Fruit fly (Drosophila melanogaster) whole organism, embryonic: ENCODE results near the gene Scox.

Experiments
- Abd-B ChIP-seq: fragments of 200-800 bp; sonication (Bioruptor generic); optimal IDR thresholded peaks from 2 replicates; lab custom pipeline; 2018; ENCODE audit warnings: missing biosample characterization, mild to moderate bottlenecking, missing genetic modification characterization, moderate library complexity
- Adf1 ChIP-seq: fragments of 200-800 bp; sonication (Bioruptor generic); IDR thresholded peaks from 2 replicates; pipeline ENCODE4 v1.3.6; 2022; ENCODE audit warnings: missing biosample characterization, missing genetic modification characterization
- Atf3 ChIP-seq: fragments of 200-800 bp; sonication (Bioruptor generic); optimal IDR thresholded peaks from 3 replicates; lab custom pipeline; 2016; ENCODE audit warnings: missing biosample characterization, missing genetic modification characterization
- Atf6 ChIP-seq: fragments of 200-800 bp; sonication (Bioruptor generic); IDR thresholded peaks from 2 replicates; pipeline ENCODE4 v1.3.6; 2022; ENCODE audit warnings: missing biosample characterization, missing genetic modification characterization
- CG10209 ChIP-seq: fragments of 200-800 bp; sonication (Bioruptor generic); optimal IDR thresholded peaks from 3 replicates; lab custom pipeline; 2017; ENCODE audit warnings: missing biosample characterization, mild to moderate bottlenecking, missing genetic modification characterization, missing genetic modification reagents
- CG1024 ChIP-seq: fragments of 200-800 bp; sonication (Bioruptor generic); IDR thresholded peaks from 2 replicates; pipeline ENCODE4 v1.3.6; 2022; ENCODE audit warnings: missing biosample characterization, missing genetic modification characterization
- CG10267 ChIP-seq: fragments of 200-800 bp; sonication (Bioruptor generic); optimal IDR thresholded peaks from 2 replicates; lab custom pipeline; 2018; ENCODE audit warnings: missing biosample characterization, mild to moderate bottlenecking, missing genetic modification characterization, moderate library complexity
- CG11456 ChIP-seq: fragments of 200-800 bp; sonication (Bioruptor generic); IDR thresholded peaks from 3 replicates; pipeline ENCODE4 v1.3.6; 2022; ENCODE audit warnings: missing biosample characterization, missing genetic modification characterization
- CG11504 ChIP-seq: fragments of 200-800 bp; sonication (Bioruptor generic); optimal IDR thresholded peaks from 3 replicates; lab custom pipeline; 2019; ENCODE audit warnings: missing biosample characterization, mild to moderate bottlenecking, missing genetic modification characterization, moderate library complexity
- CG11696 ChIP-seq: fragments of 200-800 bp; sonication (Bioruptor generic); IDR thresholded peaks from 2 replicates; pipeline ENCODE4 v1.3.6; 2022; ENCODE audit warnings: missing biosample characterization, missing genetic modification characterization
- CG14667 ChIP-seq: fragments of 200-800 bp; sonication (Bioruptor generic); IDR thresholded peaks from 2 replicates; pipeline ENCODE4 v1.3.6; 2022; ENCODE audit warnings: missing biosample characterization, missing genetic modification characterization
- CG17186 ChIP-seq: fragments of 200-800 bp; sonication (Bioruptor generic); optimal IDR thresholded peaks from 3 replicates; lab custom pipeline; 2017; ENCODE audit warnings: missing biosample characterization, missing genetic modification reagents, missing genetic modification characterization
- CG17361 ChIP-seq: fragments of 200-800 bp; sonication (Bioruptor generic); IDR thresholded peaks from 3 replicates; pipeline ENCODE4 v1.3.6; 2022; ENCODE audit warnings: missing biosample characterization, missing genetic modification characterization
- CG17612 ChIP-seq: fragments of 200-800 bp; sonication (Bioruptor generic); IDR thresholded peaks from 2 replicates; pipeline ENCODE4 v1.3.6; 2022; ENCODE audit warnings: missing biosample characterization, missing genetic modification characterization
- CG2120 ChIP-seq: fragments of 200-800 bp; sonication (Bioruptor generic); optimal IDR thresholded peaks from 3 replicates; lab custom pipeline; 2016; ENCODE audit warnings: missing biosample characterization, missing genetic modification characterization
- CG3281 ChIP-seq: fragments of 200-800 bp; sonication (Bioruptor generic); optimal IDR thresholded peaks from 3 replicates; lab custom pipeline; 2017; ENCODE audit warnings: missing biosample characterization, mild to moderate bottlenecking, missing genetic modification characterization
- CG3407 ChIP-seq: fragments of 200-800 bp; sonication (Bioruptor generic); optimal IDR thresholded peaks from 2 replicates; lab custom pipeline; 2018; ENCODE audit warnings: missing biosample characterization, mild to moderate bottlenecking, missing genetic modification characterization
- CG34376 ChIP-seq: fragments of 200-800 bp; sonication (Bioruptor generic); optimal IDR thresholded peaks from 2 replicates; lab custom pipeline; 2018; ENCODE audit warnings: missing biosample characterization, mild to moderate bottlenecking, missing genetic modification characterization
- CG4707 ChIP-seq: fragments of 200-800 bp; sonication (Bioruptor generic); optimal IDR thresholded peaks from 2 replicates; lab custom pipeline; 2018; ENCODE audit warnings: missing biosample characterization, mild to moderate bottlenecking, missing genetic modification characterization, moderate library complexity
- CG4730 ChIP-seq: fragments of 200-800 bp; sonication (Bioruptor generic); IDR thresholded peaks from 2 replicates; pipeline ENCODE4 v1.3.6; 2022; ENCODE audit warnings: missing biosample characterization, missing genetic modification characterization
- CG4854 ChIP-seq: fragments of 200-800 bp; sonication (Bioruptor generic); optimal IDR thresholded peaks from 2 replicates; lab custom pipeline; 2016; ENCODE audit warnings: missing biosample characterization, missing genetic modification characterization, inconsistent platforms
- CG9876 ChIP-seq: fragments of 200-800 bp; sonication (Bioruptor generic); optimal IDR thresholded peaks from 2 replicates; lab custom pipeline; 2016; ENCODE audit warnings: missing biosample characterization, missing genetic modification characterization
- CTCF ChIP-seq: fragments of 200-800 bp; sonication (Bioruptor generic); optimal IDR thresholded peaks from 2 replicates; lab custom pipeline; 2017; ENCODE audit warnings: missing biosample characterization, mild to moderate bottlenecking, missing genetic modification characterization, moderate library complexity
- Camta ChIP-seq: fragments of 200-800 bp; sonication (Bioruptor generic); optimal IDR thresholded peaks from 2 replicates; lab custom pipeline; 2016; ENCODE audit warnings: missing biosample characterization, missing genetic modification characterization
- Dfd ChIP-seq, 2 experiments: fragments of >200 bp; optimal IDR thresholded peaks; 2 replicates each; lab custom pipeline; 2017; ENCODE audit warnings: missing biosample characterization in 2 of 2, missing genetic modification characterization in 2 of 2
- Doc2 ChIP-seq: fragments of 200-800 bp; sonication (Bioruptor generic); IDR thresholded peaks from 2 replicates; pipeline ENCODE4 v1.3.6; 2022; ENCODE audit warnings: missing biosample characterization, missing genetic modification characterization
- Doc3 ChIP-seq: fragments of 200-800 bp; sonication (Bioruptor generic); IDR thresholded peaks from 3 replicates; pipeline ENCODE4 v1.3.6; 2022; ENCODE audit warnings: missing biosample characterization, missing genetic modification characterization; ENCODE audit not compliant: partially characterized antibody
- Drgx ChIP-seq: fragments of 200-800 bp; sonication (Bioruptor generic); IDR thresholded peaks from 2 replicates; pipeline ENCODE4 v1.3.6; 2022; ENCODE audit warnings: missing biosample characterization, missing genetic modification characterization
- E2f1 ChIP-seq: fragments of 200-800 bp; sonication (Bioruptor generic); IDR thresholded peaks from 2 replicates; pipeline ENCODE4 v1.3.6; 2022; ENCODE audit warnings: missing biosample characterization, missing genetic modification characterization
- Hr3 ChIP-seq: fragments of 200-800 bp; sonication (Bioruptor generic); optimal IDR thresholded peaks from 3 replicates; lab custom pipeline; 2016; ENCODE audit warnings: missing biosample characterization, missing genetic modification characterization
- Kr ChIP-seq: fragments of 200-800 bp; sonication (Bioruptor generic); optimal IDR thresholded peaks from 2 replicates; lab custom pipeline; 2017; ENCODE audit warnings: missing biosample characterization, mild to moderate bottlenecking, missing genetic modification characterization
- Mes4 ChIP-seq: fragments of 200-800 bp; sonication (Bioruptor generic); optimal IDR thresholded peaks from 2 replicates; lab custom pipeline; 2016; ENCODE audit warnings: missing biosample characterization, missing genetic modification characterization
- NfI ChIP-seq: fragments of 200-800 bp; sonication (Bioruptor generic); optimal IDR thresholded peaks from 3 replicates; lab custom pipeline; 2018; ENCODE audit warnings: missing biosample characterization, mild to moderate bottlenecking, missing genetic modification characterization, moderate library complexity
- Oaz ChIP-seq: fragments of 200-800 bp; sonication (Bioruptor generic); IDR thresholded peaks from 2 replicates; pipeline ENCODE4 v1.3.6; 2022; ENCODE audit warnings: missing biosample characterization, missing genetic modification characterization
- Oli ChIP-seq: fragments of 200-800 bp; sonication (Bioruptor generic); optimal IDR thresholded peaks from 2 replicates; lab custom pipeline; 2018; ENCODE audit warnings: missing biosample characterization, mild to moderate bottlenecking, missing genetic modification characterization, moderate library complexity
- Side ChIP-seq: fragments of 200-800 bp; sonication (Bioruptor generic); optimal IDR thresholded peaks from 2 replicates; lab custom pipeline; 2016; ENCODE audit warnings: missing biosample characterization, missing genetic modification characterization
- Sin3A ChIP-seq: fragments of >200 bp; optimal IDR thresholded peaks from 2 replicates; lab custom pipeline; 2018
- Sry-β ChIP-seq: fragments of 200-800 bp; sonication (Bioruptor generic); optimal IDR thresholded peaks from 2 replicates; lab custom pipeline; 2018; ENCODE audit warnings: missing biosample characterization, mild to moderate bottlenecking, missing genetic modification characterization, moderate library complexity
- aop ChIP-seq: fragments of 200-800 bp; sonication (Bioruptor generic); IDR thresholded peaks from 2 replicates; pipeline ENCODE4 v1.3.6; 2022; ENCODE audit warnings: missing biosample characterization, missing genetic modification characterization
- ase ChIP-seq: fragments of 200-800 bp; sonication (Bioruptor generic); IDR thresholded peaks from 3 replicates; pipeline ENCODE4 v1.3.6; 2022; ENCODE audit warnings: missing biosample characterization, missing genetic modification characterization
- bcd ChIP-seq: fragments of 200-800 bp; sonication (Bioruptor generic); optimal IDR thresholded peaks from 2 replicates; lab custom pipeline; 2017; ENCODE audit warnings: missing biosample characterization, mild to moderate bottlenecking, missing genetic modification characterization
- bsh ChIP-seq, 2 experiments: fragments of 200-800 bp; sonication (Bioruptor generic); optimal IDR thresholded peaks; 2 replicates each; lab custom pipeline; 2017 to 2018; ENCODE audit warnings: mild to moderate bottlenecking in 2 of 2, missing biosample characterization in 2 of 2, missing genetic modification characterization in 2 of 2, moderate library complexity in 1 of 2
- cas ChIP-seq: fragments of 200-800 bp; sonication (Bioruptor generic); IDR thresholded peaks from 2 replicates; pipeline ENCODE4 v1.3.6; 2022; ENCODE audit warnings: missing biosample characterization, missing genetic modification characterization
- ci ChIP-seq: fragments of 200-800 bp; sonication (Bioruptor generic); IDR thresholded peaks from 3 replicates; pipeline ENCODE4 v1.3.6; 2022; ENCODE audit warnings: missing biosample characterization, missing genetic modification characterization
- dati ChIP-seq: fragments of 200-800 bp; sonication (Bioruptor generic); IDR thresholded peaks from 2 replicates; pipeline ENCODE4 v1.3.6; 2022; ENCODE audit warnings: missing biosample characterization, missing genetic modification characterization
- dm ChIP-seq: fragments of 200-800 bp; sonication (Bioruptor generic); optimal IDR thresholded peaks from 3 replicates; lab custom pipeline; 2016; ENCODE audit warnings: missing biosample characterization, missing genetic modification characterization
- dysf ChIP-seq: fragments of 200-800 bp; sonication (Bioruptor generic); IDR thresholded peaks from 3 replicates; pipeline ENCODE4 v1.3.6; 2022; ENCODE audit warnings: missing biosample characterization, missing genetic modification characterization
- grn ChIP-seq: fragments of 200-800 bp; sonication (Bioruptor generic); optimal IDR thresholded peaks from 3 replicates; lab custom pipeline; 2017; ENCODE audit warnings: missing biosample characterization, missing genetic modification characterization
- nom ChIP-seq: fragments of 200-800 bp; sonication (Bioruptor generic); optimal IDR thresholded peaks from 2 replicates; lab custom pipeline; 2017; ENCODE audit warnings: missing biosample characterization, missing genetic modification characterization, mild to moderate bottlenecking, moderate library complexity, missing genetic modification reagents
- seq ChIP-seq: fragments of 200-800 bp; sonication (Bioruptor generic); IDR thresholded peaks from 2 replicates; pipeline ENCODE4 v1.3.6; 2022; ENCODE audit warnings: missing biosample characterization, missing genetic modification characterization
- zen ChIP-seq: fragments of 200-800 bp; sonication (Bioruptor generic); optimal IDR thresholded peaks from 3 replicates; lab custom pipeline; 2018; ENCODE audit warnings: missing biosample characterization, mild to moderate bottlenecking, missing genetic modification characterization, moderate library complexity
- zfh2 ChIP-seq: fragments of 200-800 bp; sonication (Bioruptor generic); optimal IDR thresholded peaks from 2 replicates; lab custom pipeline; 2016; ENCODE audit warnings: missing biosample characterization, missing genetic modification characterization

Scox gene

DNA sequence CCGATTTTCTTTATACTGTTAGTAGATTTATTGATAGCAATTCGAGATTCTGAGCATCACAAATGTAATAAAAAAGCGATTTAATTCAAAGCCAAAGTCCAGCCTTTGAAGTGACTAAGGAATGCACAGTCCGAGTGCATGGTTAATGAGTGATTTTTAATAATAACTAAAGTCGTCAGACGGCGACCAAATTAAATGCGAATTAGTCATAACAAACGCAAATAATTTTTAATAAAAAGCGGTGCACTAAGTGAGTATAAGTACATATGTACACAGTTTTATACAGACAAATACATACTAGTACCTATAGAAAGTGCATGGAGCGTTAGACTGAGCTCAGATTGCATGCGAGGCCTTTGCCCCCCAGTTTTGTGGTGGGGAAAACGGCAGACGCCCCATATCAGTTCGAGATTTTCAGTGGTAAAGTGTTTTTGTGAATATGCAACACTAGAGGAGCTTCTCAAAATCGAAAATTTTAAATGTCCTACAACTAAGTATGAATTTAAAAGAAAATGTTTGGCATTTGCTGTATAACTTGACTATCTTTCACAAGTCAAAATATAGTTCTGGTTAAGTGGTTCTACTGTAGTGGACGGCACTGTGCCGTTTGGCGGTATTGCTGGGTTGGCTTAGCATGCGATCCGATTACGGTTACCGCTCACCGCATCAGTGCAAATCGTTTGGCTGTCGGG lies 34.1 kb upstream of the Scox start (continued):
- TF ChIP-seq Oaz (GFP tag; lab: Robert Waterston, UW) (no peak), Doc2 (GFP tag; lab: Robert Waterston, UW) (no peak), CG10267 (no peak), E2f1 (GFP tag; lab: Robert Waterston, UW) (no peak), CTCF (GFP tag; lab: Kevin White, UChicago) (no peak), CG11504 (peak; percentile 15), zen (tag; lab: Kevin White, UChicago) (no peak), CG17612 (GFP tag; lab: Robert Waterston, UW) (no peak), Kr (no peak), Sry-β (no peak), dati (GFP tag; lab: Robert Waterston, UW) (no peak), bcd (GFP tag; lab: Kevin White, UChicago) (no peak), CG3281 (GFP tag; lab: Kevin White, UChicago) (no peak), zfh2 (GFP tag; lab: Kevin White, UChicago) (peak; percentile 19), ci (GFP tag; lab: Robert Waterston, UW) (0 out of 3 replicates have a peak, but pooled peaks have one; percentile 40), Abd-B (GFP tag; lab: Kevin White, UChicago) (no peak), dm (no peak), CG2120 (peak; percentile 5), CG4730 (GFP tag; lab: Robert Waterston, UW) (no peak), CG9876 (no peak), aop (GFP tag; lab: Robert Waterston, UW) (no peak), Atf6 (no peak), Adf1 (GFP tag; lab: Robert Waterston, UW) (no peak), NfI (GFP tag; lab: Kevin White, UChicago) (no peak), cas (GFP tag; lab: Robert Waterston, UW) (0 out of 2 replicates have a peak, but pooled peaks have one; percentile 16), CG10209 (GFP tag; lab: Kevin White, UChicago) (peak; percentile 3), bsh (GFP tag; optimal IDR thresholded peaks at IDR 0.05; lab: Kevin White, UChicago) (peak in 1 of 2 experiments; percentile 19), CG14667 (no peak), Hr3 (GFP tag; lab: Kevin White, UChicago) (no peak), CG1024 (GFP tag; lab: Robert Waterston, UW) (no peak), Dfd (GFP tag; optimal IDR thresholded peaks at IDR 0.05; lab: Kevin White, UChicago) (no peak), CG17361 (GFP tag; lab: Robert Waterston, UW) (no peak), CG4707 (GFP tag; lab: Kevin White, UChicago) (no peak), Drgx (GFP tag; lab: Robert Waterston, UW) (peak; percentile 70), Camta (GFP tag; lab: Kevin White, UChicago) (no peak), seq (no peak), Atf3 (GFP tag; lab: Kevin White, UChicago) (no peak), CG17186 (GFP tag; lab: Kevin White, UChicago) (no peak), Side (GFP tag; lab: Kevin White, UChicago) (no peak), Oli (tag; lab: Kevin White, UChicago) (peak; percentile 7), CG4854 (GFP tag; lab: Kevin White, UChicago) (no peak), ase (GFP tag; lab: Robert Waterston, UW) (no peak), dysf (GFP tag; lab: Robert Waterston, UW) (no peak), grn (GFP tag; lab: Kevin White, UChicago) (no peak), CG11456 (GFP tag; lab: Robert Waterston, UW) (no peak), Doc3 (GFP tag; lab: Robert Waterston, UW) (no peak), nom (GFP tag; lab: Kevin White, UChicago) (no peak), CG34376 (GFP tag; lab: Kevin White, UChicago) (no peak), CG11696 (peak; percentile 54; the same call in 1 of the 2 replicates), Mes4 (GFP tag; lab: Kevin White, UChicago) (no peak), Sin3A (lab: Kevin White, UChicago) (no peak), CG3407 (GFP tag; lab: Kevin White, UChicago) (no peak)
